Comparison of ENCODE assay signal across 4 worm cellular contexts in genomic region chrIV:3515412-3516046, ce11.
A peak's percentile ranks its signal among the peaks of the same experiment; 100 is the strongest.
TF ChIP-seq lines count a peak whose summit lies in the region.

No protein-coding gene starts in this region.

TF ChIP-seq in whole organism, L2 larva, 48 proteins besides CTCF, POLR2A, EP300 and RAD21 (continues in another document):
- no peak for TF ChIP-seq ceh-82 (tag; optimal IDR thresholded peaks at IDR 0.05; lab: Kevin White, UChicago)
- TF ChIP-seq nhr-23 (tag; optimal IDR thresholded peaks at IDR 0.05; lab: Kevin White, UChicago) = no peak
- TF ChIP-seq unc-55 (GFP tag; optimal IDR thresholded peaks at IDR 0.05; lab: Kevin White, UChicago) = peak; percentile 83
- TF ChIP-seq aly-2 (tag; optimal IDR thresholded peaks at IDR 0.05; lab: Kevin White, UChicago) = no peak
- no peak for TF ChIP-seq Y55F3AM.14 (GFP tag; optimal IDR thresholded peaks at IDR 0.05; lab: Kevin White, UChicago)
- TF ChIP-seq C34F6.9 (tag; optimal IDR thresholded peaks at IDR 0.05; lab: Kevin White, UChicago) = peak; percentile 78
- TF ChIP-seq egl-27 (tag; optimal IDR thresholded peaks at IDR 0.05; lab: Kevin White, UChicago) = no peak
- TF ChIP-seq ZK546.5 (tag; optimal IDR thresholded peaks at IDR 0.05; lab: Kevin White, UChicago) = no peak
- TF ChIP-seq R02D3.7 (tag; optimal IDR thresholded peaks at IDR 0.05; lab: Kevin White, UChicago) = no peak
- no peak for TF ChIP-seq unc-62 (GFP tag; optimal IDR thresholded peaks at IDR 0.05; lab: Kevin White, UChicago)
- peak; percentile 72 for TF ChIP-seq nhr-129 (tag; optimal IDR thresholded peaks at IDR 0.05; lab: Kevin White, UChicago)
- TF ChIP-seq ztf-11 (tag; optimal IDR thresholded peaks at IDR 0.05; lab: Kevin White, UChicago) = no peak
- TF ChIP-seq nhr-21 (tag; optimal IDR thresholded peaks at IDR 0.05; lab: Kevin White, UChicago) = no peak
- no peak for TF ChIP-seq gmeb-1 (tag; optimal IDR thresholded peaks at IDR 0.05; lab: Kevin White, UChicago)
- TF ChIP-seq lin-39 (tag; optimal IDR thresholded peaks at IDR 0.05; lab: Kevin White, UChicago) = no peak
- no peak for TF ChIP-seq nhr-10 (tag; optimal IDR thresholded peaks at IDR 0.05; lab: Kevin White, UChicago)
- TF ChIP-seq zag-1 (tag; optimal IDR thresholded peaks at IDR 0.05; lab: Kevin White, UChicago) = peak; percentile 45
- TF ChIP-seq elt-3 (tag; optimal IDR thresholded peaks at IDR 0.05; lab: Kevin White, UChicago) = no peak
- TF ChIP-seq ztf-4 (tag; optimal IDR thresholded peaks at IDR 0.05; lab: Kevin White, UChicago) = no peak
- no peak for TF ChIP-seq ztf-1 (GFP tag; conservative IDR thresholded peaks at IDR 0.05; lab: Robert Waterston, UW)
- no peak for TF ChIP-seq sma-9 (GFP tag; optimal IDR thresholded peaks at IDR 0.05; lab: Kevin White, UChicago)
- no peak for TF ChIP-seq sma-9 (tag; optimal IDR thresholded peaks at IDR 0.05; lab: Kevin White, UChicago)
- TF ChIP-seq nhr-77 (tag; optimal IDR thresholded peaks at IDR 0.05; lab: Kevin White, UChicago) = no peak
- peak; percentile 86 for TF ChIP-seq fos-1 (tag; optimal IDR thresholded peaks at IDR 0.05; lab: Kevin White, UChicago)
- TF ChIP-seq mab-5 (tag; optimal IDR thresholded peaks at IDR 0.05; lab: Kevin White, UChicago) = no peak

TF ChIP-seq in whole organism, L4 larva, 104 proteins besides CTCF, POLR2A, EP300 and RAD21 (continues in another document):
- TF ChIP-seq mxl-2 (GFP tag; conservative IDR thresholded peaks at IDR 0.05; lab: Robert Waterston, UW) (no peak), php-3 (GFP tag; IDR thresholded peaks at IDR 0.05; lab: Robert Waterston, UW) (no peak), ceh-32 (tag; optimal IDR thresholded peaks at IDR 0.05; lab: Kevin White, UChicago; ENCODE audit: poor library complexity) (no peak), zag-1 (tag; optimal IDR thresholded peaks at IDR 0.05; lab: Kevin White, UChicago) (no peak), set-16 (GFP tag; IDR thresholded peaks at IDR 0.05; lab: Robert Waterston, UW) (peak; percentile 74), ZK546.5 (tag; optimal IDR thresholded peaks at IDR 0.05; lab: Kevin White, UChicago) (no peak), R02D3.7 (tag; optimal IDR thresholded peaks at IDR 0.05; lab: Kevin White, UChicago) (no peak), dve-1 (tag; optimal IDR thresholded peaks at IDR 0.05; lab: Kevin White, UChicago; ENCODE audit: insufficient read depth) (peak; percentile 48), F10B5.3 (tag; optimal IDR thresholded peaks at IDR 0.05; lab: Kevin White, UChicago) (no peak), spr-1 (tag; optimal IDR thresholded peaks at IDR 0.05; lab: Kevin White, UChicago) (no peak), T26A8.4 (GFP tag; IDR thresholded peaks at IDR 0.05; lab: Robert Waterston, UW) (0 out of 2 replicates have a peak, but pooled peaks have one; percentile 12), ceh-28 (tag; optimal IDR thresholded peaks at IDR 0.05; lab: Kevin White, UChicago) (peak; percentile 50), nhr-102 (tag; optimal IDR thresholded peaks at IDR 0.05; lab: Kevin White, UChicago) (no peak), lsy-2 (tag; optimal IDR thresholded peaks at IDR 0.05; lab: Kevin White, UChicago) (peak in 1 of 2 experiments; percentile 64), snpc-4 (tag; optimal IDR thresholded peaks at IDR 0.05; lab: Kevin White, UChicago) (no peak), ctbp-1 (GFP tag; IDR thresholded peaks at IDR 0.05; lab: Robert Waterston, UW) (0 out of 2 replicates have a peak, but pooled peaks have one; percentile 26), lir-3 (tag; optimal IDR thresholded peaks at IDR 0.05; lab: Kevin White, UChicago) (no peak), hmg-1.1 (GFP tag; IDR thresholded peaks at IDR 0.05; lab: Robert Waterston, UW) (peak; percentile 78), unc-62 (GFP tag; optimal IDR thresholded peaks at IDR 0.05 in 1 of 2; lab: Kevin White, UChicago) (peak in 1 of 2 experiments; percentile 96), unc-62 (tag; optimal IDR thresholded peaks at IDR 0.05; lab: Kevin White, UChicago) (no peak), Y105C5A.15 (GFP tag; IDR thresholded peaks at IDR 0.05; lab: Robert Waterston, UW) (no peak), rbr-2 (tag; optimal IDR thresholded peaks at IDR 0.05; lab: Kevin White, UChicago) (peak; percentile 63), hlh-30 (tag; optimal IDR thresholded peaks at IDR 0.05; lab: Kevin White, UChicago; ENCODE audit: insufficient read depth) (peak; percentile 60)

TF ChIP-seq in whole organism, late embryonic, 69 proteins besides CTCF, POLR2A, EP300 and RAD21:
- no peak for TF ChIP-seq lin-11 (tag; optimal IDR thresholded peaks at IDR 0.05; lab: Kevin White, UChicago)
- TF ChIP-seq unc-3 (GFP tag; conservative IDR thresholded peaks at IDR 0.05; lab: Robert Waterston, UW) = no peak
- TF ChIP-seq unc-3 (tag; optimal IDR thresholded peaks at IDR 0.05; lab: Kevin White, UChicago) = no peak
- peak; percentile 28 for TF ChIP-seq ceh-34 (tag; optimal IDR thresholded peaks at IDR 0.05; lab: Kevin White, UChicago)
- peak; percentile 14 for TF ChIP-seq unc-42 (tag; optimal IDR thresholded peaks at IDR 0.05; lab: Kevin White, UChicago)
- TF ChIP-seq unc-55 (GFP tag; optimal IDR thresholded peaks at IDR 0.05; lab: Kevin White, UChicago) = peak; percentile 87
- peak; percentile 79 for TF ChIP-seq nfya-1 (tag; optimal IDR thresholded peaks at IDR 0.05; lab: Kevin White, UChicago)
- TF ChIP-seq rnt-1 (tag; optimal IDR thresholded peaks at IDR 0.05; lab: Kevin White, UChicago) = no peak
- TF ChIP-seq elt-2 (tag; optimal IDR thresholded peaks at IDR 0.05; lab: Kevin White, UChicago) = peak; percentile 0
- no peak for TF ChIP-seq Y22D7AL.16 (tag; optimal IDR thresholded peaks at IDR 0.05; lab: Kevin White, UChicago)
- TF ChIP-seq ceh-18 (tag; optimal IDR thresholded peaks at IDR 0.05; lab: Kevin White, UChicago) = peak; percentile 23
- no peak for TF ChIP-seq zip-5 (tag; optimal IDR thresholded peaks at IDR 0.05; lab: Kevin White, UChicago)
- peak; percentile 33 for TF ChIP-seq tbx-2 (tag; optimal IDR thresholded peaks at IDR 0.05; lab: Kevin White, UChicago)
- peak; percentile 33 for TF ChIP-seq ref-2 (tag; optimal IDR thresholded peaks at IDR 0.05; lab: Kevin White, UChicago)
- peak; percentile 71 for TF ChIP-seq ceh-31 (tag; optimal IDR thresholded peaks at IDR 0.05; lab: Kevin White, UChicago)
- peak; percentile 89 for TF ChIP-seq ceh-48 (tag; optimal IDR thresholded peaks at IDR 0.05; lab: Kevin White, UChicago)
- TF ChIP-seq F13H6.1 (tag; optimal IDR thresholded peaks at IDR 0.05; lab: Kevin White, UChicago) = peak; percentile 50
- TF ChIP-seq hlh-15 (tag; optimal IDR thresholded peaks at IDR 0.05; lab: Kevin White, UChicago) = no peak
TF ChIP-seq in whole organism, late embryonic: peak in this region for 11.

TF ChIP-seq in whole organism, mixed stage, embryonic, 35 proteins besides CTCF, POLR2A, EP300 and RAD21:
- TF ChIP-seq lsy-2 (tag; optimal IDR thresholded peaks at IDR 0.05; lab: Kevin White, UChicago) (no peak), mep-1 (tag; optimal IDR thresholded peaks at IDR 0.05; lab: Kevin White, UChicago) (peak; percentile 64), tbx-8 (GFP tag; optimal IDR thresholded peaks at IDR 0.05; lab: Kevin White, UChicago) (no peak), ces-1 (GFP tag; optimal IDR thresholded peaks at IDR 0.05; lab: Kevin White, UChicago) (peak; percentile 59), unc-120 (tag; optimal IDR thresholded peaks at IDR 0.05; lab: Kevin White, UChicago; ENCODE audit: poor library complexity, severe bottlenecking) (peak; percentile 49), lin-13 (tag; optimal IDR thresholded peaks at IDR 0.05; lab: Kevin White, UChicago) (no peak), blmp-1 (tag; optimal IDR thresholded peaks at IDR 0.05; lab: Kevin White, UChicago) (no peak), unc-39 (tag; optimal IDR thresholded peaks at IDR 0.05; lab: Kevin White, UChicago) (no peak), mls-2 (tag; optimal IDR thresholded peaks at IDR 0.05; lab: Kevin White, UChicago) (no peak), nhr-12 (tag; optimal IDR thresholded peaks at IDR 0.05; lab: Kevin White, UChicago) (no peak), ham-2 (GFP tag; optimal IDR thresholded peaks at IDR 0.05; lab: Kevin White, UChicago) (peak; percentile 81), M03D4.4 (tag; optimal IDR thresholded peaks at IDR 0.05; lab: Kevin White, UChicago) (no peak), elt-1 (tag; optimal IDR thresholded peaks at IDR 0.05; lab: Kevin White, UChicago; ENCODE audit: borderline replicate concordance, insufficient read depth) (no peak), sptf-1 (tag; optimal IDR thresholded peaks at IDR 0.05; lab: Kevin White, UChicago) (no peak), sem-2 (GFP tag; optimal IDR thresholded peaks at IDR 0.05; lab: Kevin White, UChicago) (no peak), elt-3 (tag; optimal IDR thresholded peaks at IDR 0.05; lab: Kevin White, UChicago) (no peak), drap-1 (GFP tag; optimal IDR thresholded peaks at IDR 0.05; lab: Kevin White, UChicago) (peak; percentile 19), cnd-1 (tag; optimal IDR thresholded peaks at IDR 0.05; lab: Kevin White, UChicago) (no peak), ztf-11 (tag; optimal IDR thresholded peaks at IDR 0.05; lab: Kevin White, UChicago) (no peak), zip-8 (tag; optimal IDR thresholded peaks at IDR 0.05; lab: Kevin White, UChicago) (no peak), unc-62 (GFP tag; optimal IDR thresholded peaks at IDR 0.05; lab: Kevin White, UChicago) (peak; percentile 8), flh-1 (GFP tag; optimal IDR thresholded peaks at IDR 0.05; lab: Kevin White, UChicago) (no peak), nhr-28 (tag; optimal IDR thresholded peaks at IDR 0.05; lab: Kevin White, UChicago) (no peak), ceh-43 (GFP tag; optimal IDR thresholded peaks at IDR 0.05; lab: Kevin White, UChicago) (no peak), ceh-83 (GFP tag; optimal IDR thresholded peaks at IDR 0.05; lab: Kevin White, UChicago) (no peak), bed-3 (GFP tag; optimal IDR thresholded peaks at IDR 0.05; lab: Kevin White, UChicago) (no peak), hlh-1 (tag; optimal IDR thresholded peaks at IDR 0.05; lab: Kevin White, UChicago) (peak; percentile 11), mab-5 (tag; optimal IDR thresholded peaks at IDR 0.05; lab: Kevin White, UChicago) (no peak), pha-4 (tag; optimal IDR thresholded peaks at IDR 0.05; lab: Kevin White, UChicago) (peak; percentile 72), lin-32 (GFP tag; optimal IDR thresholded peaks at IDR 0.05; lab: Kevin White, UChicago) (no peak), nhr-237 (tag; optimal IDR thresholded peaks at IDR 0.05; lab: Kevin White, UChicago) (peak; percentile 14), ceh-39 (tag; optimal IDR thresholded peaks at IDR 0.05; lab: Kevin White, UChicago) (peak; percentile 73), nhr-76 (tag; optimal IDR thresholded peaks at IDR 0.05; lab: Kevin White, UChicago) (no peak), nhr-2 (tag; optimal IDR thresholded peaks at IDR 0.05; lab: Kevin White, UChicago) (peak; percentile 5), snpc-4 (tag; optimal IDR thresholded peaks at IDR 0.05; lab: Kevin White, UChicago) (no peak)
